Fruit fly (Drosophila melanogaster) whole organism, adult: ENCODE data around the gene CG17928.

Experiments
- CG11617 ChIP-seq: fragments of 200-800 bp; sonication (Bioruptor generic); optimal IDR thresholded peaks from 2 replicates; lab custom pipeline; 2017; ENCODE audit warnings: mild to moderate bottlenecking, missing biosample characterization, missing genetic modification reagents, missing genetic modification characterization
- CG12768 ChIP-seq: fragments of 200-800 bp; sonication (Bioruptor generic); optimal IDR thresholded peaks from 2 replicates; lab custom pipeline; 2017; ENCODE audit warnings: missing biosample characterization, missing genetic modification characterization, mild to moderate bottlenecking, moderate library complexity, missing genetic modification reagents
- CG14711 ChIP-seq: fragments of 200-800 bp; sonication (Bioruptor generic); optimal IDR thresholded peaks from 2 replicates; lab custom pipeline; 2018; ENCODE audit warnings: missing biosample characterization, mild to moderate bottlenecking, missing genetic modification characterization, moderate library complexity
- CG1620 ChIP-seq: fragments of 200-800 bp; sonication (Bioruptor generic); optimal IDR thresholded peaks from 2 replicates; lab custom pipeline; 2016; ENCODE audit warnings: missing biosample characterization, missing genetic modification characterization
- CG33017 ChIP-seq: fragments of 200-800 bp; sonication (Bioruptor generic); optimal IDR thresholded peaks from 2 replicates; lab custom pipeline; 2018; ENCODE audit warnings: missing biosample characterization, mild to moderate bottlenecking, missing genetic modification characterization, moderate library complexity
- CG5204 ChIP-seq: fragments of 200-800 bp; sonication (Bioruptor generic); optimal IDR thresholded peaks from 2 replicates; lab custom pipeline; 2016; ENCODE audit warnings: missing biosample characterization, missing genetic modification characterization
- CG7045 ChIP-seq: fragments of 200-800 bp; sonication (Bioruptor generic); optimal IDR thresholded peaks from 2 replicates; lab custom pipeline; 2017; ENCODE audit warnings: missing biosample characterization, mild to moderate bottlenecking, missing genetic modification characterization
- CG7101 ChIP-seq: fragments of 200-800 bp; sonication (Bioruptor generic); optimal IDR thresholded peaks from 2 replicates; lab custom pipeline; 2018; ENCODE audit warnings: missing biosample characterization, mild to moderate bottlenecking, missing genetic modification characterization, moderate library complexity
- Clk ChIP-seq: fragments of 200-800 bp; sonication (Bioruptor generic); optimal IDR thresholded peaks from 2 replicates; lab custom pipeline; 2017; ENCODE audit warnings: missing biosample characterization, missing genetic modification characterization
- Crg-1 ChIP-seq: fragments of 200-800 bp; sonication (Bioruptor generic); optimal IDR thresholded peaks from 2 replicates; lab custom pipeline; 2016; ENCODE audit warnings: missing biosample characterization, missing genetic modification characterization
- Hr96 ChIP-seq: fragments of 200-800 bp; sonication (Bioruptor generic); optimal IDR thresholded peaks from 2 replicates; lab custom pipeline; 2016; ENCODE audit warnings: missing biosample characterization, missing genetic modification characterization
- Mnt ChIP-seq: fragments of 200-800 bp; sonication (Bioruptor generic); optimal IDR thresholded peaks from 2 replicates; lab custom pipeline; 2016; ENCODE audit warnings: missing biosample characterization, mild to moderate bottlenecking, missing genetic modification characterization
- bab1 ChIP-seq: fragments of 200-800 bp; sonication (Bioruptor generic); optimal IDR thresholded peaks from 3 replicates; lab custom pipeline; 2019; ENCODE audit warnings: missing biosample characterization, mild to moderate bottlenecking, missing genetic modification characterization, moderate library complexity
- cic ChIP-seq: fragments of 200-800 bp; sonication (Bioruptor generic); optimal IDR thresholded peaks from 2 replicates; lab custom pipeline; 2017; ENCODE audit warnings: missing biosample characterization, mild to moderate bottlenecking, missing genetic modification characterization, moderate library complexity
- cnc ChIP-seq, 2 experiments: fragments of >200 bp; optimal IDR thresholded peaks; 2 replicates each; lab custom pipeline; 2017
- kay ChIP-seq: fragments of 200-800 bp; sonication (Bioruptor generic); peaks from one replicate; lab custom pipeline; 2016; ENCODE audit warnings: missing biosample characterization, missing genetic modification characterization, borderline replicate concordance
- ovo ChIP-seq: fragments of 200-800 bp; sonication (Bioruptor generic); optimal IDR thresholded peaks from 2 replicates; lab custom pipeline; 2016; ENCODE audit warnings: missing biosample characterization, missing genetic modification characterization
- pad ChIP-seq: fragments of 200-800 bp; sonication (Bioruptor generic); optimal IDR thresholded peaks from 3 replicates; lab custom pipeline; 2017; ENCODE audit warnings: missing biosample characterization, missing genetic modification characterization, mild to moderate bottlenecking, moderate library complexity, missing genetic modification reagents
- tj ChIP-seq: fragments of 200-800 bp; sonication (Bioruptor generic); optimal IDR thresholded peaks from 3 replicates; lab custom pipeline; 2017; ENCODE audit warnings: missing biosample characterization, mild to moderate bottlenecking, missing genetic modification characterization, moderate library complexity
- toe ChIP-seq: fragments of 200-800 bp; sonication (Bioruptor generic); optimal IDR thresholded peaks from 2 replicates; lab custom pipeline; 2016; ENCODE audit warnings: missing biosample characterization, missing genetic modification characterization

Gene CG17928

dm6 chr2L:16820993-16821392 lies 29.6 kb downstream of the CG17928 start, which contains the start of gene CG13280:
Gene CG13280, minus strand, starts transcription at chr2L:16821093.
- TF ChIP-seq cic (no peak), CG12768 (no peak), toe (GFP tag; lab: Kevin White, UChicago) (no peak), Clk (GFP tag; lab: Kevin White, UChicago) (no peak), CG7101 (tag; lab: Kevin White, UChicago) (no peak), ovo (GFP tag; lab: Kevin White, UChicago) (no peak), bab1 (GFP tag; lab: Kevin White, UChicago) (no peak), pad (GFP tag; lab: Kevin White, UChicago) (no peak), CG14711 (no peak), CG5204 (no peak), cnc (optimal IDR thresholded peaks at IDR 0.05; lab: Kevin White, UChicago) (no peak), CG11617 (GFP tag; lab: Kevin White, UChicago) (no peak), CG7045 (GFP tag; lab: Kevin White, UChicago) (no peak), Mnt (no peak), CG33017 (tag; lab: Kevin White, UChicago) (no peak), CG1620 (GFP tag; lab: Kevin White, UChicago) (no peak), kay (no peak)

dm6 chr2L:16824905-16825333 lies 33.6 kb downstream of the CG17928 start, which contains the start of gene Cse1:
Gene Cse1, minus strand, starts transcription at chr2L:16825207.
- TF ChIP-seq toe (GFP tag; lab: Kevin White, UChicago) (no peak), cic (no peak), ovo (GFP tag; lab: Kevin White, UChicago) (no peak), Crg-1 (GFP tag; lab: Kevin White, UChicago) (peak; percentile 12), CG33017 (tag; lab: Kevin White, UChicago) (no peak), tj (GFP tag; lab: Kevin White, UChicago) (no peak), CG5204 (no peak), CG11617 (GFP tag; lab: Kevin White, UChicago) (peak; percentile 7), CG12768 (no peak), CG1620 (GFP tag; lab: Kevin White, UChicago) (no peak), kay (no peak), bab1 (GFP tag; lab: Kevin White, UChicago) (peak; percentile 10), CG14711 (no peak), CG7045 (GFP tag; lab: Kevin White, UChicago) (no peak), pad (GFP tag; lab: Kevin White, UChicago) (no peak), Mnt (peak; percentile 53), cnc (optimal IDR thresholded peaks at IDR 0.05; lab: Kevin White, UChicago) (no peak), Clk (GFP tag; lab: Kevin White, UChicago) (no peak), Hr96 (GFP tag; lab: Kevin White, UChicago) (no peak), CG7101 (tag; lab: Kevin White, UChicago) (no peak)

- TF ChIP-seq tj (GFP tag; lab: Kevin White, UChicago) (peak; percentile 3), Crg-1 (GFP tag; lab: Kevin White, UChicago) (no peak), CG5204 (no peak), Hr96 (GFP tag; lab: Kevin White, UChicago) (no peak), CG7045 (GFP tag; lab: Kevin White, UChicago) (no peak), CG12768 (no peak), CG7101 (tag; lab: Kevin White, UChicago) (no peak), CG14711 (peak; percentile 40), CG1620 (GFP tag; lab: Kevin White, UChicago) (no peak), Clk (GFP tag; lab: Kevin White, UChicago) (no peak), CG11617 (GFP tag; lab: Kevin White, UChicago) (no peak), toe (GFP tag; lab: Kevin White, UChicago) (peak; percentile 10), CG33017 (tag; lab: Kevin White, UChicago) (no peak), bab1 (GFP tag; lab: Kevin White, UChicago) (peak; percentile 6), ovo (GFP tag; lab: Kevin White, UChicago) (no peak), kay (no peak), Mnt (peak; percentile 65), cic (no peak), pad (GFP tag; lab: Kevin White, UChicago) (no peak), cnc (optimal IDR thresholded peaks at IDR 0.05; lab: Kevin White, UChicago) (no peak)
These were observed 35.6 kb downstream of the CG17928 start, which contains the start of gene AspRS-m for dm6 chr2L:16826872-16827506. Gene AspRS-m, plus strand, starts transcription at chr2L:16827078.

dm6 chr2L:16834402-16834801 lies 43.0 kb downstream of the CG17928 start, which contains the start of gene CG13282:
Gene CG13282, minus strand, starts transcription at chr2L:16834502.
- no peak for TF ChIP-seq CG5204
- no peak for TF ChIP-seq CG7045 (GFP tag; lab: Kevin White, UChicago)
- TF ChIP-seq Mnt = no peak
- TF ChIP-seq cic = no peak
- no peak for TF ChIP-seq CG33017 (tag; lab: Kevin White, UChicago)
- TF ChIP-seq CG12768 = no peak
- TF ChIP-seq bab1 (GFP tag; lab: Kevin White, UChicago) = no peak
- TF ChIP-seq toe (GFP tag; lab: Kevin White, UChicago) = no peak
- no peak for TF ChIP-seq pad (GFP tag; lab: Kevin White, UChicago)
- TF ChIP-seq CG7101 (tag; lab: Kevin White, UChicago) = no peak
- no peak for TF ChIP-seq cnc (optimal IDR thresholded peaks at IDR 0.05; lab: Kevin White, UChicago)
- no peak for TF ChIP-seq CG11617 (GFP tag; lab: Kevin White, UChicago)
- TF ChIP-seq CG1620 (GFP tag; lab: Kevin White, UChicago) = no peak
- no peak for TF ChIP-seq kay
- TF ChIP-seq Clk (GFP tag; lab: Kevin White, UChicago) = no peak

- TF ChIP-seq cnc (optimal IDR thresholded peaks at IDR 0.05; lab: Kevin White, UChicago) = no peak
- no peak for TF ChIP-seq Crg-1 (GFP tag; lab: Kevin White, UChicago)
- no peak for TF ChIP-seq Mnt
- no peak for TF ChIP-seq CG7045 (GFP tag; lab: Kevin White, UChicago)
- no peak for TF ChIP-seq kay
- no peak for TF ChIP-seq CG14711
- no peak for TF ChIP-seq pad (GFP tag; lab: Kevin White, UChicago)
- no peak for TF ChIP-seq CG7101 (tag; lab: Kevin White, UChicago)
- TF ChIP-seq CG33017 (tag; lab: Kevin White, UChicago) = no peak
- no peak for TF ChIP-seq ovo (GFP tag; lab: Kevin White, UChicago)
- TF ChIP-seq Hr96 (GFP tag; lab: Kevin White, UChicago) = no peak
- TF ChIP-seq bab1 (GFP tag; lab: Kevin White, UChicago) = no peak
- TF ChIP-seq tj (GFP tag; lab: Kevin White, UChicago) = no peak
- no peak for TF ChIP-seq toe (GFP tag; lab: Kevin White, UChicago)
- TF ChIP-seq CG5204 = no peak
- no peak for TF ChIP-seq cic
- no peak for TF ChIP-seq Clk (GFP tag; lab: Kevin White, UChicago)
These were observed 45.8 kb downstream of the CG17928 start, which contains the start of gene Nepl9 for dm6 chr2L:16837158-16837557. Gene Nepl9, minus strand, starts transcription at chr2L:16837258.
